Fruit fly (Drosophila melanogaster) whole organism, adult: ENCODE data around the gene mRpL12.

Experiments used
- CG11617 ChIP-seq: fragments of 200-800 bp; sonication (Bioruptor generic); optimal IDR thresholded peaks from 2 replicates; lab custom pipeline; 2017; ENCODE audit warnings: mild to moderate bottlenecking, missing biosample characterization, missing genetic modification reagents, missing genetic modification characterization
- CG12768 ChIP-seq: fragments of 200-800 bp; sonication (Bioruptor generic); optimal IDR thresholded peaks from 2 replicates; lab custom pipeline; 2017; ENCODE audit warnings: missing biosample characterization, missing genetic modification characterization, mild to moderate bottlenecking, moderate library complexity, missing genetic modification reagents
- CG1620 ChIP-seq: fragments of 200-800 bp; sonication (Bioruptor generic); optimal IDR thresholded peaks from 2 replicates; lab custom pipeline; 2016; ENCODE audit warnings: missing biosample characterization, missing genetic modification characterization
- CG33017 ChIP-seq: fragments of 200-800 bp; sonication (Bioruptor generic); optimal IDR thresholded peaks from 2 replicates; lab custom pipeline; 2018; ENCODE audit warnings: missing biosample characterization, mild to moderate bottlenecking, missing genetic modification characterization, moderate library complexity
- CG5204 ChIP-seq: fragments of 200-800 bp; sonication (Bioruptor generic); optimal IDR thresholded peaks from 2 replicates; lab custom pipeline; 2016; ENCODE audit warnings: missing biosample characterization, missing genetic modification characterization
- CG7045 ChIP-seq: fragments of 200-800 bp; sonication (Bioruptor generic); optimal IDR thresholded peaks from 2 replicates; lab custom pipeline; 2017; ENCODE audit warnings: missing biosample characterization, mild to moderate bottlenecking, missing genetic modification characterization
- Clk ChIP-seq: fragments of 200-800 bp; sonication (Bioruptor generic); optimal IDR thresholded peaks from 2 replicates; lab custom pipeline; 2017; ENCODE audit warnings: missing biosample characterization, missing genetic modification characterization
- Mnt ChIP-seq: fragments of 200-800 bp; sonication (Bioruptor generic); optimal IDR thresholded peaks from 2 replicates; lab custom pipeline; 2016; ENCODE audit warnings: missing biosample characterization, mild to moderate bottlenecking, missing genetic modification characterization
- bab1 ChIP-seq: fragments of 200-800 bp; sonication (Bioruptor generic); optimal IDR thresholded peaks from 3 replicates; lab custom pipeline; 2019; ENCODE audit warnings: missing biosample characterization, mild to moderate bottlenecking, missing genetic modification characterization, moderate library complexity
- toe ChIP-seq: fragments of 200-800 bp; sonication (Bioruptor generic); optimal IDR thresholded peaks from 2 replicates; lab custom pipeline; 2016; ENCODE audit warnings: missing biosample characterization, missing genetic modification characterization

DNA sequence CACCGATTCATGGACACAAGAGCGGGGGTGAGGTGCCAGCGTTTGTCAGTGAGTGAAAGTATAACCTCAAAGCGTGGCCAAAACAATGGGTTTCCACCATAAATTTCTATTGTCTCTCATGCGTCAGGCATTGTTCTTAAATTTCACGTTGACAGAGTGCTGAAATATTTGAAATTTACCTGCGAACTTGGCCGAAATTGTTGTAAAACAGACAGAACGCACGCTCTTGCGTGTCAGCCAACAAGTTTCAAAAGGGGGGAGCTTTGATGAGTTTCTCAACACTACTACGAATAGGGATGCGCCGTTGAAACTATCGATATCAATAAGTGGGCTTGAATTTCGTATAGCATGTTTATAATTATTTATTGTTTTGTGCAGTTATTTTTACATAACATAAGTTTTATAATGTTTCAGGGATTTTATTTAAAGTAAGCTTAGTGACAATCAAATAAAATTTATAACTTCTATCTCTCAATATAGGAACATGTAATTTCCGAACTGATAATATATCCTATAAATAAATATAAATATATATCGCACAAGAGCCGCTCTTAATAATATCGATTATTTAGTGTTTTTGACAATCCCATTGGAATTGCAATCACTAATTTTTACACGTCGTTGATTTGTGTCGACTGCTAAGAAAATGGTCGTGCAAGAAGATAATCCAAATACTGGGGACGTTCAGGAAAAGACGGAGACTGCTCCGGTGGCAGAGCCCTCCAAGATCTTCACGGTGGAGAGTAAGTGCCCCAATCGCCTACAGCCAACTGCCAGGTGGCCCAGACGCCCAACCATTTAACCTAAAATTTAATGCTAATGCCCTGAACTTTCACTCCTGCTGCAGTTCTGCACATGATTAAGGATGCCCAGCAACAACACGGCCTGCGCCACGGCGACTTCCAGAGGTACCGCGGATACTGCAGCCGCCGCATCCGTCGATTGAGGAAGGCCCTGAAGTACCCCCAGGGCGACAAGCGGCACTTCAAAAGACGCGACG is 18.2 kb downstream of the mRpL12 start, which contains the start of the genes pix and Srp68:
- peak; percentile 54 for TF ChIP-seq bab1 (GFP tag; lab: Kevin White, UChicago)
- no peak for TF ChIP-seq toe (GFP tag; lab: Kevin White, UChicago)
- peak; percentile 62 for TF ChIP-seq CG33017 (tag; lab: Kevin White, UChicago)
- TF ChIP-seq CG7045 (GFP tag; lab: Kevin White, UChicago): peak; percentile 70
- peak; percentile 70 for TF ChIP-seq CG1620 (GFP tag; lab: Kevin White, UChicago)
- TF ChIP-seq Mnt (GFP tag; lab: Kevin White, UChicago): peak; percentile 82
- no peak for TF ChIP-seq CG5204 (GFP tag; lab: Kevin White, UChicago)
- TF ChIP-seq CG12768 (GFP tag; lab: Kevin White, UChicago): peak; percentile 78
- peak; percentile 58 for TF ChIP-seq Clk (GFP tag; lab: Kevin White, UChicago)
- TF ChIP-seq CG11617: peak; percentile 90
